Fruit fly (Drosophila melanogaster): ENCODE data around the gene CG12693.

CG12693 gene

dm6 chrX:4324781-4325180 lies 4.5 kb downstream of the CG12693 start (continued):
- TF ChIP-seq HLH54F (GFP tag; optimal IDR thresholded peaks at IDR 0.05), result peak; percentile 98
- peak; percentile 99 for TF ChIP-seq PHDP (tag; optimal IDR thresholded peaks at IDR 0.05)
- peak; percentile 97 for TF ChIP-seq CG33213 (GFP tag; optimal IDR thresholded peaks at IDR 0.05)
- TF ChIP-seq sqz (GFP tag; optimal IDR thresholded peaks at IDR 0.05), result peak; percentile 93
- TF ChIP-seq maf-S (GFP tag; optimal IDR thresholded peaks at IDR 0.05), result peak; percentile 98
- TF ChIP-seq pzg (GFP tag; optimal IDR thresholded peaks at IDR 0.05), result peak; percentile 42
- no peak for TF ChIP-seq hkb (optimal IDR thresholded peaks at IDR 0.05)
- TF ChIP-seq hkb (GFP tag; IDR thresholded peaks at IDR 0.05), result peak; percentile 99
- peak; percentile 99 for TF ChIP-seq ken (GFP tag; IDR thresholded peaks at IDR 0.05)
- TF ChIP-seq Sry-β (GFP tag; optimal IDR thresholded peaks at IDR 0.05), result no peak
- peak; percentile 99 for TF ChIP-seq Mrtf (GFP tag; IDR thresholded peaks at IDR 0.05)
- TF ChIP-seq CG14710 (tag; optimal IDR thresholded peaks at IDR 0.05), result peak; percentile 81
- TF ChIP-seq chinmo (GFP tag; IDR thresholded peaks at IDR 0.05; ENCODE audit: partially characterized antibody), result no peak
- peak; percentile 98 for TF ChIP-seq Oli (tag; optimal IDR thresholded peaks at IDR 0.05)
- peak; percentile 100 for TF ChIP-seq Ets65A (GFP tag)
- TF ChIP-seq CG15011 (GFP tag; optimal IDR thresholded peaks at IDR 0.05), result peak; percentile 96
- TF ChIP-seq prd (optimal IDR thresholded peaks at IDR 0.05), result no peak
- TF ChIP-seq prd (GFP tag; IDR thresholded peaks at IDR 0.05), result peak; percentile 99
- peak; percentile 99 for TF ChIP-seq Poxn (GFP tag; IDR thresholded peaks at IDR 0.05)
- peak; percentile 98 for TF ChIP-seq Sox102F (GFP tag; optimal IDR thresholded peaks at IDR 0.05)
- TF ChIP-seq CG7372 (GFP tag; IDR thresholded peaks at IDR 0.05), result peak; percentile 99
- peak; percentile 88 for TF ChIP-seq p53 (GFP tag; optimal IDR thresholded peaks at IDR 0.05)
- peak; percentile 91 for TF ChIP-seq kah (GFP tag; optimal IDR thresholded peaks at IDR 0.05)
- peak; percentile 92 for TF ChIP-seq CG15601 (tag; optimal IDR thresholded peaks at IDR 0.05)
- peak; percentile 76 for TF ChIP-seq YL-1 (GFP tag; optimal IDR thresholded peaks at IDR 0.05)
- TF ChIP-seq vfl (GFP tag; optimal IDR thresholded peaks at IDR 0.05), result peak; percentile 97
- peak; percentile 99 for TF ChIP-seq tgo (GFP tag; IDR thresholded peaks at IDR 0.05)
- TF ChIP-seq Gsc (GFP tag; IDR thresholded peaks at IDR 0.05), result peak; percentile 95
- TF ChIP-seq sim (GFP tag; IDR thresholded peaks at IDR 0.05), result peak; percentile 97
- peak; percentile 97 for TF ChIP-seq repo (GFP tag; optimal IDR thresholded peaks at IDR 0.05)
- TF ChIP-seq dmrt99B (tag; optimal IDR thresholded peaks at IDR 0.05), result peak; percentile 98
- peak; percentile 23 for TF ChIP-seq CG1832 (GFP tag; optimal IDR thresholded peaks at IDR 0.05)
- TF ChIP-seq CG10147 (GFP tag; optimal IDR thresholded peaks at IDR 0.05), result peak; percentile 98
- TF ChIP-seq Adf1 (GFP tag; IDR thresholded peaks at IDR 0.05), result peak; percentile 92
- TF ChIP-seq CG13624 (GFP tag; optimal IDR thresholded peaks at IDR 0.05), result peak; percentile 99
- TF ChIP-seq E2f1 (GFP tag; IDR thresholded peaks at IDR 0.05), result peak; percentile 99
- no peak for TF ChIP-seq bbx (GFP tag; IDR thresholded peaks at IDR 0.05; ENCODE audit: partially characterized antibody)
- TF ChIP-seq zfh2 (GFP tag; optimal IDR thresholded peaks at IDR 0.05), result peak; percentile 99
- peak; percentile 97 for TF ChIP-seq oc (tag; optimal IDR thresholded peaks at IDR 0.05)
- TF ChIP-seq CG34376 (GFP tag; optimal IDR thresholded peaks at IDR 0.05), result peak; percentile 99
- peak; percentile 98 for TF ChIP-seq CG18619 (GFP tag; optimal IDR thresholded peaks at IDR 0.05)
- peak; percentile 97 for TF ChIP-seq Mad (GFP tag; optimal IDR thresholded peaks at IDR 0.05)
- TF ChIP-seq CG2202 (tag; optimal IDR thresholded peaks at IDR 0.05), result peak; percentile 75
- peak; percentile 54 for TF ChIP-seq Dref (GFP tag; IDR thresholded peaks at IDR 0.05)
- peak; percentile 96 for TF ChIP-seq Lim3 (GFP tag; IDR thresholded peaks at IDR 0.05)
- TF ChIP-seq CG9609 (GFP tag; optimal IDR thresholded peaks at IDR 0.05), result peak; percentile 98
- no peak for TF ChIP-seq mld (GFP tag; IDR thresholded peaks at IDR 0.05; ENCODE audit: partially characterized antibody)
- TF ChIP-seq dati (GFP tag; IDR thresholded peaks at IDR 0.05), result peak; percentile 95
- TF ChIP-seq CG17612 (GFP tag; IDR thresholded peaks at IDR 0.05), result peak; percentile 99
- TF ChIP-seq kay (GFP tag; optimal IDR thresholded peaks at IDR 0.05), result peak; percentile 97
- peak; percentile 91 for TF ChIP-seq CG3407 (GFP tag; optimal IDR thresholded peaks at IDR 0.05)
- TF ChIP-seq gsb (GFP tag; IDR thresholded peaks at IDR 0.05), result peak; percentile 99
